Worm (Caenorhabditis elegans): Measurements from ENCODE around the gene pro-3.
"Not testable (repeated sequence)": the region's sequence is repeated elsewhere in the genome, so short reads cannot be mapped to it uniquely, and the experiment has no call there.

Gene pro-3

ce11 chrV:19119260-19119659, 1.0 kb upstream of the pro-3 start, which contains the start of gene Y39B6A.13 (continued):
- TF ChIP-seq ces-1 (GFP tag; optimal IDR thresholded peaks at IDR 0.05), result no peak

ce11 chrV:19116872-19117372, 1.3 kb downstream of the pro-3 start:
- TF ChIP-seq nhr-12 (tag; optimal IDR thresholded peaks at IDR 0.05) (no peak), lin-35 (GFP tag; optimal IDR thresholded peaks at IDR 0.05) (no peak), xbp-1 (tag; optimal IDR thresholded peaks at IDR 0.05) (no peak), unc-62 (GFP tag; optimal IDR thresholded peaks at IDR 0.05) (no peak), nhr-20 (tag; optimal IDR thresholded peaks at IDR 0.05) (no peak), C34B4.2 (tag; optimal IDR thresholded peaks at IDR 0.05) (no peak), unc-86 (tag; optimal IDR thresholded peaks at IDR 0.05) (no peak), nhr-76 (tag; optimal IDR thresholded peaks at IDR 0.05) (no peak), egl-27 (tag; optimal IDR thresholded peaks at IDR 0.05) (no peak), ces-1 (GFP tag; optimal IDR thresholded peaks at IDR 0.05) (no peak)

ce11 chrV:19107065-19107464, 11.1 kb downstream of the pro-3 start:
- TF ChIP-seq swsn-7 (tag; optimal IDR thresholded peaks at IDR 0.05) (no peak), ztf-11 (tag; optimal IDR thresholded peaks at IDR 0.05) (no peak), aha-1 (tag; optimal IDR thresholded peaks at IDR 0.05) (no peak), mef-2 (tag; optimal IDR thresholded peaks at IDR 0.05) (no peak), nhr-47 (tag; optimal IDR thresholded peaks at IDR 0.05) (no peak), nhr-20 (tag; optimal IDR thresholded peaks at IDR 0.05) (no peak), sox-4 (tag; optimal IDR thresholded peaks at IDR 0.05) (no peak)

ce11 chrV:19101589-19102201, 16.5 kb downstream of the pro-3 start, which contains the start of gene zhp-4:
TSS of gene zhp-4 (minus strand) at chrV:19101786.
- not testable (repeated sequence) for TF ChIP-seq ceh-63 (GFP tag; optimal IDR thresholded peaks at IDR 0.05); ceh-82 (tag; optimal IDR thresholded peaks at IDR 0.05); ztf-11 (tag; optimal IDR thresholded peaks at IDR 0.05)

- TF ChIP-seq nhr-237 (tag; optimal IDR thresholded peaks at IDR 0.05) (no peak), lin-15B (tag; optimal IDR thresholded peaks at IDR 0.05) (no peak), efl-1 (optimal IDR thresholded peaks at IDR 0.05) (no peak), efl-1 (GFP tag; optimal IDR thresholded peaks at IDR 0.05 in 1 of 2) (peak in 1 of 2 experiments; percentile 39), fkh-10 (GFP tag; optimal IDR thresholded peaks at IDR 0.05) (no peak), fkh-8 (tag; optimal IDR thresholded peaks at IDR 0.05) (no peak), nhr-47 (tag; optimal IDR thresholded peaks at IDR 0.05) (no peak), nhr-28 (tag; optimal IDR thresholded peaks at IDR 0.05) (no peak), nhr-11 (tag; optimal IDR thresholded peaks at IDR 0.05) (no peak)
Measured at ce11 chrV:19099504-19099903, 18.7 kb downstream of the pro-3 start.

- TF ChIP-seq pag-3 (tag; optimal IDR thresholded peaks at IDR 0.05; ENCODE audit: borderline replicate concordance, insufficient read depth) (no peak), elt-3 (tag; optimal IDR thresholded peaks at IDR 0.05) (no peak), tbx-2 (tag; optimal IDR thresholded peaks at IDR 0.05) (no peak), hlh-4 (tag; optimal IDR thresholded peaks at IDR 0.05) (no peak), nhr-11 (tag; optimal IDR thresholded peaks at IDR 0.05) (no peak)
Measured at ce11 chrV:19090885-19091284, 27.3 kb downstream of the pro-3 start.

ce11 chrV:19087426-19087825, 30.8 kb downstream of the pro-3 start, which contains the start of gene nhr-145:
TSS of gene nhr-145 (plus strand) at chrV:19087723.
- TF ChIP-seq unc-86 (tag; optimal IDR thresholded peaks at IDR 0.05) (no peak), alr-1 (tag; optimal IDR thresholded peaks at IDR 0.05; ENCODE audit: borderline replicate concordance) (no peak), nhr-19 (GFP tag; conservative IDR thresholded peaks at IDR 0.05) (peak; percentile 26), nhr-85 (tag) (peak; percentile 30), Y116A8C.19 (tag; optimal IDR thresholded peaks at IDR 0.05; ENCODE audit: borderline replicate concordance) (no peak)
